Fruit fly (Drosophila melanogaster) ovary, adult (tissue): ENCODE data around the gene mRpL4.
A peak's percentile ranks its signal among the peaks of the same experiment; 100 is the strongest.

Experiments used
- CG17801 ChIP-seq: fragments of 200-800 bp; optimal IDR thresholded peaks from 2 replicates; lab custom pipeline; 2019; ENCODE audit warnings: missing biosample characterization, mild to moderate bottlenecking, missing genetic modification characterization, moderate library complexity; ENCODE audit not compliant: partially characterized antibody

The mRpL4 gene

dm6 chr2L:16329625-16330024 lies 693 bp upstream of the mRpL4 start, which contains the start of gene CG4440:
TSS of gene CG4440 (plus strand) at chr2L:16329925.
- no peak for TF ChIP-seq CG17801

DNA sequence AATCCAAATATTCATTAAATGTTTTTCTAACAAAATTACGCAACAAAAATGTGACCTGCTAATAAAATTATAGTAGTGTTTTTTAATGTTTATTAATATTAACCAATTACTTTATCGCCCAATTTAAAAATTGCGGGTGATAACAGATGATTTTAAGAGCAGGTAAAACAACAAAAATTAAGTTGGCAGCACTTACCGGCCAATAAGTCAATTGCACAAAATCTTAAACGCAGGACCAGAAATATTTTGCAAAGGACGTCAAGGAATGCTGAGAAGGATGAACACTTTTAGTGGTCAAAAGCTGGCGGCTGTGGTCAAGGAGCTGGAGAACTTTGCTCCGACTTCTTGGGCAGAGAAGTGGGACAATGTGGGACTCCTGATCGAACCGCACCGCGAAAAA lies 2.0 kb downstream of the mRpL4 start, which contains the start of gene CG4278:
Gene CG4278 (plus strand): TSS at position 178 of the 400 bp plus-strand sequence.
- TF ChIP-seq CG17801, result no peak

DNA sequence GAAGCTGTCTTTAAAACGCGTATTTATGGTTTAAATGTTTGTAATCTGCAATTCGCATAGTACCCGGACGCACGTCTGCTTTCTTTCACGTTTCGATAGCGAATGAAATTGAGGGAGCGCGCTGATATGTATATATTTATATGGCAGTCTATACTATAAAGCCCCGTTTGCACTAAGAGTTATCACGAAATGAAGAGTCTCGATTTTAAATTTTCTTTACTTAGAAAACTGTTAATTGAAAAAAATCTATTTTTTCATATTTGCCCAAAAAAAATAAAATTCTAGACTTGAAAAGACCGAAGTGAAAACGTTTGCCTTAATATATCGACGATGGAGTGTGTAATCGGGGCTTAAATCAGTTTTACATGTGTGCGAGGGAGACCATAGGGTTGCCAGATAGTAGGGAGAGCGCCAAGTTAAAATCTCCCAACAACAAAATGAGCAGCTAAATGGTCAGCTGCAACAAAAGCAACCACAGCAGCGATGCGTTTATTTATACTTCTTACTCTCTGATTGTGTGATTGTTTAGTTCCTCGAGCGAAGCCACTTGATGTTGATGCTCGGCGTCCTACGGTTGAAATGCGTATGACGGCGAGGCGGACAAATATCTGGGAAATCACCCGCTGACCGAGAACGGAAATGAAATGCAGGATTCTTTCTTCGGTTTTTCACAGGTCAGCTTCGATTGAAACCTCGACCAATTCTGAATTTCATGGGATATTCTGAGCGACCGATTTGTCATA lies 3.2 kb downstream of the mRpL4 start, which contains the start of gene cact:
Gene cact (minus strand): TSS at position 693 of the 743 bp plus-strand sequence.
- peak; percentile 81 for TF ChIP-seq CG17801

- no peak for TF ChIP-seq CG17801
Measured at dm6 chr2L:16324833-16325232, 4.1 kb downstream of the mRpL4 start.

dm6 chr2L:16323544-16323943 lies 5.4 kb downstream of the mRpL4 start:
- no peak for TF ChIP-seq CG17801

DNA sequence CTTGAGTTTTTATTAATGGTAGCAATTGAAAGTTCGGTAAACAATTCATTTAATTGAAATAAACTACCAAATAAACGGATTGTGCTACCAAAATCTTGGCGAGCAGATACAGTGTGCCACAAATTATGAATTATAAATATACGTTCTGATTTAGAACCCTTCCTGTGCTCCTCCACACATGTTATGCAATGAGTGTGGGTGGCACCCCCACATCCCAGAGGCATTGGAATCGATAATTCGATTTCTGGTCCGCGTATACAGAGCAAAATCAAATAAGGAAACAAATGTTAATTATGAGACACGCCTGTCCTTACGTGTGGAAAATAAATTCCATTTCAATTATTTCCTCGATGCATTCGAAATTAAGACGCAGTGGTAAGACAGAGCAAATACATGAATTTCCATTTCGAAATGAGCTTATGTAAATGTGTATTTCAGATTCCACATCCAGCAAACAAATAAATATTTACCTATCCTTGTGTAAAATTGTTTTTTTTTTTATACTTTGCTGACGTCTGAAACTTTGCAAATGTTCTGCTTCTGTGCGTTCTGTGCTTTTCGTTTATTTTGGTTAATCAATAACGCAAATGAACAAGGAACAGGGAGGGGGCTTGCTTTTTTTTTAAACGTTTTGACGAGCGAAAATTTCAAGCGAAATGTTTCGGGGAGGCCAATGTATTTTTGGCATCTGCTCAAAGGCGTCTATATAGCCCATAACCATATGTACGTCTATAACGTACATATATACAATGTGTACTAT lies 6.9 kb downstream of the mRpL4 start:
- TF ChIP-seq CG17801, result no peak

dm6 chr2L:16321209-16321608 lies 7.7 kb downstream of the mRpL4 start:
- TF ChIP-seq CG17801, result no peak

- no peak for TF ChIP-seq CG17801
Measured at dm6 chr2L:16320428-16320827, 8.5 kb downstream of the mRpL4 start.

DNA sequence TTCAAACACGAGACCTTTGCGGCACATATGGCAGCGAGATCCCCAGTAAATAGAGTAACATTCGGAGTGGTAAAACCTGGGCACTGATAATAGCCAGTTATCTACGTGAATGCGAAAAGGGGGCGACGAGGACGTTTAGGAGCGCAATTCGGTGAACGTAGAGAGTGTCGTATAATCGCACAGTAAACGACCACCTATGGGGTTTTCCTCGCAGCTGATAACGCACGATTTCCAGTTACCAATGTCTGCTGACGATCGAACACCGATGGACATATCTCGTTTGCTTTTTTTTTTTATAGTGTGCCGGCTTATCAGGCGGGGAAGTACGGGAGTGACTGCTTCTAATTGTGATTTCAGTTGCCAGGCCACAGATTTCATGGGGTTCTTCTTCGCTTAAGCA lies 9.2 kb downstream of the mRpL4 start:
- TF ChIP-seq CG17801, result no peak

DNA sequence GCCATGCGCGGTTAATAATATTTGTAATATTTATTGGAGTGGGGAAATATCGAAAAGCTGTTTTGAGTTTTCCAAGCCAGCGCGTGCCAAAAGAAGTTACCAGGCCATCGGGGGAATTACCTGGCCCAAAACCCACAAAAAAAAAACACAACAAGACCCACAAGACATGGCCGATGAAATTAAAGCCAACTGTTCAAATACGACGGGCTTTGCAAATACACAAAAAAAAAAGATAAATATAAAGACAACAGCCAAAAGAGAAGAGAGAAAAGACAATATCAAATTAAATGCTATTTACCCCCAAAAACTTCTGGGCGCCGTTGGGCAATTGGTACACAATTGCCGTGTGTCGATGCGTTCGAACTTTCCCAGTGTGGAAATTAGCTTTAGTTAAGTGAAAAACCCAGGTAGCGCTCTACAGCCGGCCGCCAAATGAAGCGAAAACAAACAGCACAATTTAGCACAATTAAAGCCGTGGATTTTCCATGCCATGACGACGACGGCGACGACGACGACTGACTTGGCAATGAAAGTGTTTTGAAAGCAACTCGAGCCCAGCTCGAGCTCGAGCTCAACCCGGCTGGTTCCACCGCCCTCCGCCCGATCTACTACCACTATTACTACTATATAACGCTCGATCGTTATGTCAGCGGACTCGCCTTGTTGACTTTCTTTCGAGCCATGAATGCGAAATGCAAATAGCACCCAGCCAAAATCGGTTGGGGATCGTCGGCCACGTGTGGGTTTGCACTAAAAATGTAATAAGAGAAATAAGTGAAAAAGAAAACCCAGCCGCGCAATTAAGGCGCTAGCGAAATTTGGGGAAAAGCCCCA lies 10.9 kb downstream of the mRpL4 start:
- no peak for TF ChIP-seq CG17801

dm6 chr2L:16317131-16317530 lies 11.8 kb downstream of the mRpL4 start:
- TF ChIP-seq CG17801, result no peak

- TF ChIP-seq CG17801, result no peak
Measured at dm6 chr2L:16316410-16316809, 12.5 kb downstream of the mRpL4 start.

- no peak for TF ChIP-seq CG17801
Measured at dm6 chr2L:16315844-16316243, 13.1 kb downstream of the mRpL4 start.

DNA sequence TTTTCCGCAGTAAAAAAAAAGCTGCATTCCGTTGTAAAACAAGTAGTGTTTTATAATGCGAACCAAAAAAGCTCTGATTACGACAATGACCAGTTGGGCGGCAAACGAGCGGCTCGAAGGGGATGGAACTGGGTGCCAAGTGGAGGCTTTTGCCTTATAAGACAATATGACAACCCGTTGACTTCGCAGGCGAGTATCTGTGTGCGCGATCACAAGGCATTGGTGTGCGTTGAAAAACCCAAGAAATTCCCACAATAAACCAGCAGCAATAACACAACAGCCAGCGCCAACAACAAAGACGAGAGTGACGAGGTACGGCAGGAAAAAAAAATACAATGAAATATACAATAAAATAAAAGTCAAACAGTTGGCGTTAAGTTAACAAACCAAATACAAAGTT lies 13.9 kb downstream of the mRpL4 start:
- TF ChIP-seq CG17801, result peak; percentile 71

DNA sequence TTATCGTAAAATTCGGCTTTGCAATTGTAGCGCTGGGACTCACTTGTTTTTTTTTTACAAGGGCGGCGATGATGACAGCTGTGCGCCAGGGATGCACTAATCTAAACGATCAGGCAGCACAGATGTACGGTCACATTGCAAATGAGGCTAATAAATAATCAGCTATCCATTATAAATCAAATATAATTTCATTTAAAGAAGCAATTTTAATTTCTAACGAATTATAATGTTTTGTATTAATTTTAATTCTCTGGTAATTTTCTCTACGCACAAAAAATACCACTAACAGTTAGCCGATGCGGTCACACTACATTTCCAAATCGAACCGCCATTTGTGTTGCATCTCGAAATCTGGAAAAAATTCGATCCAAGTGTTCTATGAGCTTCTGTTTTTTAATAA lies 18.3 kb downstream of the mRpL4 start, which contains the start of the genes cni and fzy:
Gene cni (minus strand): TSS at position 79 of the 400 bp plus-strand sequence.
Gene fzy (plus strand): TSS at position 309 of the 400 bp plus-strand sequence.
- peak; percentile 23 for TF ChIP-seq CG17801

dm6 chr2L:16307026-16307703 lies 21.8 kb downstream of the mRpL4 start, which contains the start of the genes CG5861 and Syx5:
TSS of gene CG5861 (minus strand) at chr2L:16307298.
TSS of gene Syx5 (plus strand) at chr2L:16307346.
- peak; percentile 84 for TF ChIP-seq CG17801
